Worm (Caenorhabditis elegans): Measurements from ENCODE around the gene C46A5.1.
A peak's percentile ranks its signal among the peaks of the same experiment; 100 is the strongest.

The C46A5.1 gene

DNA sequence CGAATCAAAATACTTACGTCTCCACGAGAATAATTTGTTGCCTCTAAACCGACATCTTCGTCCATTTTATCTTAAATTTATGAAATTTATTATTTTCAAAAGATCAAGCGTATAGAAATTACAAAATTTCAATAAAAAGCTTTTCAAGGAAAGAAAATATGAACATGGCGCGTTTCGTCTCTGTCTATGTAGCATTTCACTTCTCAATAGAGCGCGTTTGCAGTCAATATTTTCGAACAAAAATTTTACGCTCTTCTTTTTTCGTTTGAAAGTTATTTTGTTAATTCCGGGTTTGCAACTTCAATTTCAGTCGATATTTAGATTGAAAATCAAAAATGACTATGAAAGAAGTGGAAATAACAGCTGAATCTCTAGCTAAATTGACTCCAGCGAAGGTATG is 10.5 kb downstream of the C46A5.1 start, which contains the start of the genes hcf-1 and swd-2.2:
TSS of gene hcf-1 (minus strand) at position 70 of the 400 bp plus-strand sequence.
TSS of gene swd-2.2 (plus strand) at position 206 of the 400 bp plus-strand sequence.
- TF ChIP-seq lsy-2 (tag; optimal IDR thresholded peaks at IDR 0.05) (peak in 1 of 2 experiments; percentile 63), C34F6.9 (tag; optimal IDR thresholded peaks at IDR 0.05) (peak; percentile 73), zag-1 (tag; optimal IDR thresholded peaks at IDR 0.05) (no peak), nhr-129 (tag; optimal IDR thresholded peaks at IDR 0.05) (peak; percentile 4), fos-1 (tag; optimal IDR thresholded peaks at IDR 0.05) (no peak), crh-2 (tag; optimal IDR thresholded peaks at IDR 0.05) (peak; percentile 17), nhr-23 (tag; optimal IDR thresholded peaks at IDR 0.05) (no peak), unc-55 (GFP tag; optimal IDR thresholded peaks at IDR 0.05) (peak; percentile 67), snpc-4 (tag; optimal IDR thresholded peaks at IDR 0.05) (no peak)

DNA sequence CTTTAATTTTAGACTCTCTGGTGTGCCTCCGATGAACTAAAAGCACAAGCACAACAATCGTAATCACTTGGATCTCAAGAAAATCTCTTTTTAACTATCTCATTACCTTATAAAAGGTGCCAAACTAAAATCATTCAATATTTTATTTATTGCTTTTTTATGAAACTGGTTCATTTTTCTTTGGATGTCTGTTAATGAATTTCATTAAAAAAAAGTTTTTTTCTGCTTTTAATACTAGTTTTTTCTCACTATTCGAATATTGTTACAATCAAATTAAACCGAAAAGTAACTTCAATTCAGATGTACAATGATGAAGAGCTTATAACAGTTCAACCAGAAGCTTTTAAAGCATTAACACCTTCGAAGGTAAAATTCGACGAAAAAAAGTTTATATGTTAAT is 12.0 kb downstream of the C46A5.1 start, which contains the start of gene swd-2.1:
TSS of gene swd-2.1 (plus strand) at position 301 of the 400 bp plus-strand sequence.
- TF ChIP-seq nhr-23 (tag; optimal IDR thresholded peaks at IDR 0.05) (no peak), ceh-16 (tag; optimal IDR thresholded peaks at IDR 0.05) (no peak), skn-1 (tag; optimal IDR thresholded peaks at IDR 0.05) (no peak), lsy-2 (tag; optimal IDR thresholded peaks at IDR 0.05) (no peak), nhr-25 (tag; optimal IDR thresholded peaks at IDR 0.05) (no peak), dmd-4 (tag; optimal IDR thresholded peaks at IDR 0.05) (no peak), sma-9 (GFP tag; optimal IDR thresholded peaks at IDR 0.05) (no peak), sma-9 (tag; optimal IDR thresholded peaks at IDR 0.05) (no peak), elt-3 (tag; optimal IDR thresholded peaks at IDR 0.05) (no peak), ama-1 (optimal IDR thresholded peaks at IDR 0.05) (no peak), crh-2 (tag; optimal IDR thresholded peaks at IDR 0.05) (no peak), unc-62 (GFP tag; optimal IDR thresholded peaks at IDR 0.05) (no peak), ztf-1 (GFP tag; conservative IDR thresholded peaks at IDR 0.05) (no peak), elt-1 (tag; optimal IDR thresholded peaks at IDR 0.05) (no peak), lin-13 (GFP tag; optimal IDR thresholded peaks at IDR 0.05) (no peak), nhr-129 (tag; optimal IDR thresholded peaks at IDR 0.05) (no peak), F13H6.1 (tag; optimal IDR thresholded peaks at IDR 0.05) (no peak), nhr-11 (tag; optimal IDR thresholded peaks at IDR 0.05) (no peak), nhr-12 (tag; optimal IDR thresholded peaks at IDR 0.05) (no peak), aly-2 (tag; optimal IDR thresholded peaks at IDR 0.05) (no peak), nhr-10 (tag; optimal IDR thresholded peaks at IDR 0.05) (no peak)

DNA sequence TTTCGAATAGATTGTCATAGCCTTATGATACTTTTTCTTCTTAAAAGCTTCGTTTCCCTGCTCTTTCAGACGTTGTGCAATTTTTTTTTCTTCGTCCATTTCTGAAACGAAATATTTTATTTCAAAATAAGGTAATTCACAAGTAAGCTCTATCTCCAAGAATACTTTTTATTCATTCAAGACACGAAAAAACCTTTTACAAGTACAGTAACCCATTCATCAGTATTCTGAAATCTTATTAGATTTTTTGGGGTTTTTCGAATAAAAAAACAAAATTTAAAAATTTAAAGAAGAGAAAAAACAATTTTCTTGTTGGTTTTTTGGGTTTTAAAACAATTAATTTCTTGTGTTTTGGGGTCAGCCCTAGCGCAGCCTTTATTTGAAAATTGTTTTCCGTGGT is 15.1 kb downstream of the C46A5.1 start, which contains the start of gene rpap-3:
TSS of gene rpap-3 (minus strand) at position 101 of the 400 bp plus-strand sequence.
- TF ChIP-seq crh-2 (tag; optimal IDR thresholded peaks at IDR 0.05) (no peak), dmd-4 (tag; optimal IDR thresholded peaks at IDR 0.05) (no peak), ZK546.5 (tag; optimal IDR thresholded peaks at IDR 0.05) (no peak), ama-1 (optimal IDR thresholded peaks at IDR 0.05) (no peak), sma-9 (GFP tag; optimal IDR thresholded peaks at IDR 0.05) (no peak), sma-9 (tag; optimal IDR thresholded peaks at IDR 0.05) (no peak), skn-1 (tag; optimal IDR thresholded peaks at IDR 0.05) (no peak), nhr-25 (tag; optimal IDR thresholded peaks at IDR 0.05) (no peak)

DNA sequence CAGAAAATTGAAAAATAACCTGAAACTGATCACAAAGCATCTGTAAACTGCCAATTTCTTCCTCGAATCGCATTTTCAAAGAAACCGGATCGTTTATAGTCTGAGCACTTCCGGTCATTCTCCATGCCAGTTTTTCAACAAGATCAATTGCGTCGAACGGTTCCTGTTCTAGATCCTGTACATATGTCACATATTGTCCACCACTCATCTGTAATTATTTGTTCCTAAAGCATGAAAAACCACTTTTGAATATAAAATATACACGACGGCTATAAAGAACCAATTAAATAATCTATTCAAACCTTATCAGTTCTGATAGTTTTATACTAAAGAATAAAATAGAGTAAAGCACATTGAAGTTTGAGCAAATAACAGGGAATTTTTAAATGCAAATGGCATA is 18.6 kb downstream of the C46A5.1 start, which contains the start of gene sec-10:
TSS of gene sec-10 (minus strand) at position 208 of the 400 bp plus-strand sequence.
- no peak for TF ChIP-seq ama-1 (optimal IDR thresholded peaks at IDR 0.05)
- no peak for TF ChIP-seq mab-5 (tag; optimal IDR thresholded peaks at IDR 0.05)
- TF ChIP-seq lsy-2 (tag; optimal IDR thresholded peaks at IDR 0.05) = no peak
- no peak for TF ChIP-seq lin-13 (GFP tag; optimal IDR thresholded peaks at IDR 0.05)
- no peak for TF ChIP-seq unc-62 (GFP tag; optimal IDR thresholded peaks at IDR 0.05)
- no peak for TF ChIP-seq nhr-25 (tag; optimal IDR thresholded peaks at IDR 0.05)
- TF ChIP-seq nhr-6 (tag; optimal IDR thresholded peaks at IDR 0.05) = no peak
- TF ChIP-seq fos-1 (tag; optimal IDR thresholded peaks at IDR 0.05) = peak; percentile 17

DNA sequence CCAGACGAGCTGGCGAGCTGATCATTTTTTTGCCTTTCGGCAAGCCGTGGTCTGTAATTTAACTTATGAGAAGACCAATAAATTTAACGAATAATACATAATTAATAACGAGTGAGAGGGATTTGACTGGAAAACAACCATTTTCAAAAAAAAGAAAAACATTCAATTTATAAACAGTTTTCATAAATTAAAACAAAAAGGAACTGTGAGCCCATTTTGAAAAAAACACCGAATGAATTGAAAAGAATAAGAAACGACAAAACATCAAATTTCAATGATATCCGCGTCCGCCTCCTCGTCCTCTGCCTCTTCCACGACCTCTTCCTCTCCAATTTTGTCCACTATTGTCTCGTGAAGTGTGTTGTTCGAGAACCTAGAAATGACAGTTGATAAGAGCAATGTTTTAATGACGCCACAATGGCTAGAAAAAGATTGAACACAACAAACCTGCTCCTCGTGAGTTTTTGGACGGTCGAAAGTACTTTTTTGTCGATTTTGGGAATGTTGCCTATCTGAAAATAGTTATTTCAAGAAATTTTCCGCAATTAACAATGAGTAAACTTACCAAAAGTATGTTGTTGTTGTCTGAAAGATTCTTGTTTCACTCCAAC is 20.2 kb downstream of the C46A5.1 start, which contains the start of gene tag-321:
TSS of gene tag-321 (minus strand) at position 51 of the 611 bp plus-strand sequence.
- peak; percentile 18 for TF ChIP-seq sma-9 (GFP tag; optimal IDR thresholded peaks at IDR 0.05)
- no peak for TF ChIP-seq sma-9 (tag; optimal IDR thresholded peaks at IDR 0.05)
- no peak for TF ChIP-seq ZK546.5 (tag; optimal IDR thresholded peaks at IDR 0.05)
- TF ChIP-seq fos-1 (tag; optimal IDR thresholded peaks at IDR 0.05) = peak; percentile 26
- TF ChIP-seq unc-55 (GFP tag; optimal IDR thresholded peaks at IDR 0.05) = no peak

DNA sequence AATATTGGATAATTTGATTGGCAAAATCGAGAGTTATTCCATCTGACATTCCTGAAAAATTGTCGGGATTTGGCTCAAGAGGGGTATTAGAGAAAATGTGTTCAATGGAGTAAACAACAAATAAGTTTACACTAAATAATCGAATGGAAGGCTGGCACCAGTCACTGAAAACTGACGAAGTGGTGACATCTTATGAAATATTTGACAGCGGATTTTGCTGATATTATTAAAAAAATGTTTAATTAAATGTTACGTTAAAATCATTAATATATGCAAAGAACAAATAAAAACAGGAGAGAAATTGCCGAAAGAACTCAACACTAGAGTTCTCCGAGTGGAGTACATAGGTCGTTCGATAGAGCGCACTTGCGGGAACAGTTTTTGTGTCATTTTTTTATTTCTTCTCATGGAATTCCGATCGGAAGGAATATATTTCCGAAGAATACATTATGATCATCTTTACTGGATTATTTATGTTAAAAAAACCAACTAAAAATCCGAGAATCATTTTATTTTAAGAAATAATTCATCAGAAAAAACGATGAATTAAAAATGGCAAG is 21.9 kb downstream of the C46A5.1 start, which contains the start of gene tag-322:
TSS of gene tag-322 (minus strand) at position 51 of the 560 bp plus-strand sequence.
- TF ChIP-seq snpc-4 (tag; optimal IDR thresholded peaks at IDR 0.05) = no peak
- no peak for TF ChIP-seq mbf-1 (tag; optimal IDR thresholded peaks at IDR 0.05)
- TF ChIP-seq ztf-4 (tag; optimal IDR thresholded peaks at IDR 0.05) = peak; percentile 64
- TF ChIP-seq ceh-16 (tag; optimal IDR thresholded peaks at IDR 0.05) = no peak
- no peak for TF ChIP-seq ceh-82 (tag; optimal IDR thresholded peaks at IDR 0.05)
- TF ChIP-seq lin-11 (tag; optimal IDR thresholded peaks at IDR 0.05) = no peak
- peak; percentile 69 for TF ChIP-seq sma-3 (GFP tag; optimal IDR thresholded peaks at IDR 0.05)
- peak; percentile 61 for TF ChIP-seq gmeb-1 (tag; optimal IDR thresholded peaks at IDR 0.05)
- TF ChIP-seq C34F6.9 (tag; optimal IDR thresholded peaks at IDR 0.05) = peak; percentile 72
- peak; percentile 47 for TF ChIP-seq nhr-6 (tag; optimal IDR thresholded peaks at IDR 0.05)
- peak; percentile 77 for TF ChIP-seq nhr-25 (tag; optimal IDR thresholded peaks at IDR 0.05)
- TF ChIP-seq unc-39 (tag; optimal IDR thresholded peaks at IDR 0.05) = no peak
- TF ChIP-seq ZK546.5 (tag; optimal IDR thresholded peaks at IDR 0.05) = no peak
- no peak for TF ChIP-seq elt-3 (tag; optimal IDR thresholded peaks at IDR 0.05)
- no peak for TF ChIP-seq nhr-23 (tag; optimal IDR thresholded peaks at IDR 0.05)
- peak; percentile 54 for TF ChIP-seq sem-4 (tag; optimal IDR thresholded peaks at IDR 0.05)
- TF ChIP-seq nhr-11 (tag; optimal IDR thresholded peaks at IDR 0.05) = no peak
- no peak for TF ChIP-seq Y55F3AM.14 (GFP tag; optimal IDR thresholded peaks at IDR 0.05)
- peak; percentile 73 for TF ChIP-seq sma-9 (GFP tag; optimal IDR thresholded peaks at IDR 0.05)
- TF ChIP-seq sma-9 (tag; optimal IDR thresholded peaks at IDR 0.05) = no peak
- TF ChIP-seq unc-62 (GFP tag; optimal IDR thresholded peaks at IDR 0.05) = no peak
